Fruit fly (Drosophila melanogaster) S2 (cell line): Measurements from ENCODE around the gene Nlp.

ENCODE experiments used
- CG8478 ChIP-seq: fragments of >200 bp; optimal IDR thresholded peaks from 2 replicates; lab custom pipeline; 2018
- CTCF ChIP-seq, 2 experiments: fragments of >200 bp; optimal IDR thresholded peaks; 2 replicates each; lab custom pipeline; 2018

The Nlp gene

dm6 chr3R:30036609-30037008, 32.0 kb downstream of the Nlp start, which contains the start of gene ZIPIC:
ZIPIC (minus strand) TSS chr3R:30036870.
- TF ChIP-seq CG8478 (lab: Kevin White, UChicago) (no peak), CTCF (optimal IDR thresholded peaks at IDR 0.05; lab: Kevin White, UChicago) (no peak)

DNA sequence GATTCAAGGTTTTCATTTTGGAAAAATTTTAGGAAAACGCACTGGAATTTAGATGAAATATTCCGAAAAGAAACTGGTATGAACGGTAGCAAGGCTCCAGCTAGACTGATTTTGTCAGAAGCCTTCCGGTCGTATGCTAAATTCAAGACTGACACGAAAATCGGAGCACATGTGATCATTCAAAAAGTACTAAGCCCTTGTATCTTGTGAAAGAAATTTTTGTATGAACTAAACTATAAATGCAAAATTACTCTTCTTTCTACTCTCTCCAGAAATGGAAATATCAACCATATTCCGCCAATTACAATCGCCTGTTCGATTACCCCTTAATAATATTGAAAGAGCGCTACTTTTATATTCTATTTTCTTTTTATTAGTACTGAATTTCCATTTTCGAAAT, 33.0 kb downstream of the Nlp start, which contains the start of gene ocn:
Gene ocn, minus strand, starts transcription at position 101 of the 400 bp plus-strand sequence.
- no peak for TF ChIP-seq CG8478 (lab: Kevin White, UChicago)
- no peak for TF ChIP-seq CTCF (optimal IDR thresholded peaks at IDR 0.05; lab: Kevin White, UChicago)

DNA sequence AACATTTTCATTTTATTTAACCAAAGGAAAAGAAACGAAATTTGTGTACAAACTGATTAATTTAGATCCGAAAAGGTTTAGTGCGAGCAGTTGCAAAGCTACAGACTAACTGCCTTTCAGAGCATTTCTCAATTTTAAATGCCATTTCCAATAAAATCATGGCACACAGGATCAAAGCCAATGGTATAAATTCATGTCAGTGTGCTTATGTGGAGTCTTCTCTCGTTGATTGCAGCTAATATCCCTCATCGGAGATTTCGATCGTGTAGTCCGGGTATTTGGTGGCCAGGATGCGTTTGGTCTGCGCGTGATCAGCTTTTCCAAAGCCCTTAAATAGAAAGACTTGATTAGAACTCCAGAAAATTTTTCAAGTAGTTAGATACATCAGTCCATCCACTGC, 34.0 kb downstream of the Nlp start, which contains the start of gene janB:
Gene janB, minus strand, starts transcription at position 101 of the 400 bp plus-strand sequence.
- TF ChIP-seq CG8478 (lab: Kevin White, UChicago) (no peak), CTCF (optimal IDR thresholded peaks at IDR 0.05; lab: Kevin White, UChicago) (no peak)

dm6 chr3R:30039494-30039893, 34.9 kb downstream of the Nlp start, which contains the start of the genes janA, Sry-alpha and Sry-beta:
janA (minus strand) TSS chr3R:30039533.
Sry-alpha (plus strand) TSS chr3R:30039719.
Sry-beta (plus strand) TSS chr3R:30039719.
- no peak for TF ChIP-seq CTCF (optimal IDR thresholded peaks at IDR 0.05; lab: Kevin White, UChicago)
- TF ChIP-seq CG8478 (lab: Kevin White, UChicago) = no peak

DNA sequence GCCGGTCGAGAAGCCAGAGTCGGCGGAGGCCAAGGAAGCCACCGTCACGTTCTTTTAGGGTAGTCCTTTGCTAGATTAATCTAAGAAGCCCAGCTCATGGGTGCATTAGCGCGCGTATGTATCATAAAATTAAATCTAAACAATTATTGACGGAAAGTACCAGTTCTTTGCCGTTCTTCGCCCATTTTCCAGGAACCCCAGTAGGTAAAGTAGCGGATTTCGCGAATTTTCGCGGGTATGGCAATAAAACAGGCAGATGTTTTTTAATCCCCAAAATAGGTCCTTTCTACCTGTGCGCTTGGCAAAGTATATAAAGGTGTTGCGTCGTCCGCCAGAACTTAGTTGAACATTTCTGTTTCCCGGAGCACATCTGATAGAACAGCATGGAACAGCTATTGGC, 36.3 kb downstream of the Nlp start:
- TF ChIP-seq CG8478 (lab: Kevin White, UChicago) (no peak), CTCF (optimal IDR thresholded peaks at IDR 0.05; lab: Kevin White, UChicago) (no peak)

- TF ChIP-seq CG8478 (lab: Kevin White, UChicago) = no peak
- TF ChIP-seq CTCF (optimal IDR thresholded peaks at IDR 0.05; lab: Kevin White, UChicago) = peak; percentile 10 to 34
Measured at dm6 chr3R:30043139-30043744, 38.7 kb downstream of the Nlp start, which contains the start of gene Sry-delta. Sry-delta (plus strand) TSS chr3R:30043341.

DNA sequence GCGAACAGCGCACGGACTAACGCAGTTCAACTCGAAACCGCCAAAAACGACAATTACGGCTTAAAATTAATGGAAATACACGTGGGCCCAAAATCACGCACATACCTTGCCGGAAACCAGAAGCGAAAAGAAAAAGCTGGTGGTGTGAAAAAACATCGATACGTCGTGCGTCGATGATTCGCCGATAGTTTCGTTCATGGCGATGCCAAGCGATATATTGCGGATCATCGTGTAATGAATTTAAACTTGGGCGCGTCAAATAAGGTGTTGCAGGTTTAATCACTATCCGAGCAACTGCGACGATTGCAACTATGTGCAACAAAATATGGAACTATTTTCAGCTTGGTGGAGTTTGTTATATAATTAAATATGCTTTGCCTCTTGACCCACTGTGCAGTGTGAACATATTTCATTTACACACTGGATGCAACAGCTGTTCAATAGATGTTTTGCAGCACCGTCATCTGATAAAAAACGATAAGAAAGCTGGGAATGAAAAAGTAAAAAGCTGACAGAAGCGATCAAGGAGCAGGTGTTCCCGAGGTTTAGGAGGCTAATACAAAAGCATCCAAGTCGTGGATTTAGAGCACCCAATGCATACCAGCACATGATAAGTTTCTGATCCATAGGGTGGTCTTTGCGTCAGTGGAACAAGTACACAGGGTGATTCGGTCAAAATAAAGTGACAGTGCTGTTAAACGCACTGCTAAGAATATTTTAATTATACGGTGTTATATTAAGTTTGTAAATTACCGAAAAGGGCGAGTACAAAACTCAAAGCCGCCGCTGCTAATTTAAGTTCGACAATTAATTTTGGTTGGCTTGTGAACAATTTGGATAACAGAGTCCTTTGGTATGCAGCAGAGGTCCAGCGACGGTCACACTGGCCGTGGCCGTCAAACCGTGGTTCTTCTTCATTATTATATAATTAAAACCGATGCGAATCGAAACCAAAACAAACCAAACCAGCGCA, 41.7 kb downstream of the Nlp start, which contains the start of the genes RpL32 and CG7943:
Gene RpL32, minus strand, starts transcription at position 133 of the 973 bp plus-strand sequence.
Gene CG7943, plus strand, starts transcription at position 442 of the 973 bp plus-strand sequence.
- TF ChIP-seq CG8478 (lab: Kevin White, UChicago) = no peak
- TF ChIP-seq CTCF (optimal IDR thresholded peaks at IDR 0.05; lab: Kevin White, UChicago) = peak in 1 of 2 experiments; percentile 41

DNA sequence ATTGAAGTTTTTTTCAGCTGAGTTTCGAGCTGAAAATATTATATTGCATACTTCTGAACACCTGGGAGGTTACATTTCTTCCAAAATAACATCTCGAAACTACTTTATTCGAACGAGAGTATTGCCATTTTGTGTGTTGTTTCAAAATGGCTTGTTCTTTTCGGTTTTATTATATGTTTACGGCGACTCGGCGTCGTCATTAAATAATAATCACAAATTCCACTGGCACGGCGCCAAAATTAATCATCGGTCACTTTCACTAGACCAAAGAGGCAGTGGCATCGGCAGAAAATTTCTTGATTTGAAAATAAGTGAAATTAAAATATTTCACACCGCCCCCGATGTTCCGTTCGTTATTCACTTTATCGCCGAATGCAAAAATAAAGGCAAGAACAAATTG, 45.9 kb downstream of the Nlp start:
- no peak for TF ChIP-seq CTCF (optimal IDR thresholded peaks at IDR 0.05; lab: Kevin White, UChicago)
- no peak for TF ChIP-seq CG8478 (lab: Kevin White, UChicago)

dm6 chr3R:30051933-30052332, 47.3 kb downstream of the Nlp start, which contains the start of gene CG15528:
CG15528 (minus strand) TSS chr3R:30052112.
- no peak for TF ChIP-seq CTCF (optimal IDR thresholded peaks at IDR 0.05; lab: Kevin White, UChicago)

- TF ChIP-seq CTCF (optimal IDR thresholded peaks at IDR 0.05; lab: Kevin White, UChicago) = peak; percentile 10 to 43
- TF ChIP-seq CG8478 (lab: Kevin White, UChicago) = no peak
Measured at dm6 chr3R:30052455-30053046, 48.0 kb downstream of the Nlp start, which contains the start of gene Jasper. Jasper (plus strand) TSS chr3R:30052514.

dm6 chr3R:30055915-30056544, 51.4 kb downstream of the Nlp start, which contains the start of the genes Rpp14b and spn-A:
Rpp14b (plus strand) TSS chr3R:30055957.
spn-A (minus strand) TSS chr3R:30056037.
- no peak for TF ChIP-seq CTCF (optimal IDR thresholded peaks at IDR 0.05; lab: Kevin White, UChicago)
- no peak for TF ChIP-seq CG8478 (lab: Kevin White, UChicago)

dm6 chr3R:30056592-30057135, 52.1 kb downstream of the Nlp start, which contains the start of the genes CG7950 and Rpp14a:
CG7950 (plus strand) TSS chr3R:30056859.
Rpp14a (plus strand) TSS chr3R:30056859.
- TF ChIP-seq CTCF (optimal IDR thresholded peaks at IDR 0.05; lab: Kevin White, UChicago) (no peak), CG8478 (lab: Kevin White, UChicago) (no peak)
